Fruit fly (Drosophila melanogaster) whole organism: ENCODE data around the gene RfC4.

ENCODE experiments used
- pan ChIP-seq: fragments of >200 bp; optimal IDR thresholded peaks from 2 replicates; lab custom pipeline; 2017
- psq ChIP-seq: fragments of >200 bp; optimal IDR thresholded peaks from 2 replicates; lab custom pipeline; 2017
- usp ChIP-seq: fragments of >200 bp; optimal IDR thresholded peaks from 2 replicates; lab custom pipeline; 2017; ENCODE audit warnings: missing biosample characterization, missing genetic modification characterization, mixed read lengths

DNA sequence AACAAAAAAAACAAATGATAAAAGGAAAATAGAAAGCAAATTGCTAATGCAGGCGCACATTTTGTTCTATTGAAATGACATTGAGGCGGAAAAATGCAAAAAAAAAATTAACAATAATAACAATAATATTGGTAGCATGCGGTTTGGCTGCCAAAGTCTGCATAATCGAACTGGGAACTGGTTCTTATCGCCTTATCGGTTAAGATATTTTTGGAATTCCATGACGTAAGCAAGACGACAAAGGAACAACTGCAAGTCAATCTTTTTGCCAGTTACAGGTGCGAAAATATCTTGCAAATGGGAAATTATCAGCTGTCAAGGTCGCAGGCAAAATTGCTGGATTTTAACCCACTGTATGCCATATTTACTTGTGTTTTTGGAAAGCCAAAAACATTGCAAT, 3.3 kb downstream of the RfC4 start:
- no peak for TF ChIP-seq psq (lab: Kevin White, UChicago)
- TF ChIP-seq usp (GFP tag; lab: Kevin White, UChicago) = no peak
- TF ChIP-seq pan (lab: Kevin White, UChicago) = no peak
